Worm (Caenorhabditis elegans) whole organism, late embryonic: Measurements from ENCODE around the gene gem-1.

Source experiments
- F13H6.1 ChIP-seq: sonication (generic microtip); optimal IDR thresholded peaks from 2 replicates; lab custom pipeline; 2016; ENCODE audit warnings: missing genetic modification characterization, missing compliant biosample characterization
- K02D7.2 ChIP-seq: sonication (generic microtip); optimal IDR thresholded peaks from 2 replicates; lab custom pipeline; 2017; ENCODE audit warnings: mild to moderate bottlenecking, missing genetic modification characterization, missing compliant biosample characterization
- T23F11.4 ChIP-seq: fragments of 200-800 bp; sonication (Bioruptor generic); optimal IDR thresholded peaks from 2 replicates; lab custom pipeline; 2018; ENCODE audit warnings: mild to moderate bottlenecking, missing genetic modification characterization, missing compliant biosample characterization
- Y22D7AL.16 ChIP-seq: sonication (generic microtip); optimal IDR thresholded peaks from 2 replicates; lab custom pipeline; 2016; ENCODE audit warnings: missing genetic modification characterization, missing compliant biosample characterization
- ama-1 ChIP-seq: fragments of 150-350 bp; optimal IDR thresholded peaks from 2 replicates; lab custom pipeline; 2014
- ceh-14 ChIP-seq: sonication (generic microtip); optimal IDR thresholded peaks from 2 replicates; lab custom pipeline; 2016; ENCODE audit warnings: missing genotype, missing genetic modification characterization, missing compliant biosample characterization
- ceh-2 ChIP-seq: sonication (generic microtip); optimal IDR thresholded peaks from 2 replicates; lab custom pipeline; 2016; ENCODE audit warnings: missing genotype, missing genetic modification characterization, missing compliant biosample characterization
- ceh-22 ChIP-seq: sonication (generic microtip); optimal IDR thresholded peaks from 2 replicates; lab custom pipeline; 2017; ENCODE audit warnings: missing biosample characterization, missing genetic modification characterization
- ceh-24 ChIP-seq: sonication (generic microtip); optimal IDR thresholded peaks from 2 replicates; lab custom pipeline; 2016; ENCODE audit warnings: mild to moderate bottlenecking, missing genetic modification characterization, missing compliant biosample characterization
- ceh-31 ChIP-seq: sonication (generic microtip); optimal IDR thresholded peaks from 2 replicates; lab custom pipeline; 2016; ENCODE audit warnings: missing genetic modification characterization, missing compliant biosample characterization
- ceh-34 ChIP-seq: sonication (generic microtip); optimal IDR thresholded peaks from 2 replicates; lab custom pipeline; 2016; ENCODE audit warnings: mild to moderate bottlenecking, missing genetic modification characterization, missing compliant biosample characterization
- ceh-48 ChIP-seq: sonication (generic microtip); optimal IDR thresholded peaks from 2 replicates; lab custom pipeline; 2016; ENCODE audit warnings: missing genetic modification characterization, inconsistent platforms, missing compliant biosample characterization
- ceh-9 ChIP-seq: sonication (generic microtip); optimal IDR thresholded peaks from 2 replicates; lab custom pipeline; 2016; ENCODE audit warnings: mild to moderate bottlenecking, missing genetic modification characterization, inconsistent platforms, missing compliant biosample characterization
- che-1 ChIP-seq: sonication (generic microtip); optimal IDR thresholded peaks from 2 replicates; lab custom pipeline; 2016; ENCODE audit warnings: mild to moderate bottlenecking, missing genetic modification characterization, missing compliant biosample characterization
- dve-1 ChIP-seq: sonication (generic microtip); optimal IDR thresholded peaks from 2 replicates; lab custom pipeline; 2017; ENCODE audit warnings: antibody characterized with exemption, mild to moderate bottlenecking, missing genetic modification characterization, missing compliant biosample characterization
- elt-2 ChIP-seq: sonication (generic microtip); optimal IDR thresholded peaks from 2 replicates; lab custom pipeline; 2016; ENCODE audit warnings: missing genetic modification reagents, missing genetic modification characterization, missing compliant biosample characterization
- elt-4 ChIP-seq: sonication (generic microtip); optimal IDR thresholded peaks from 2 replicates; lab custom pipeline; 2016; ENCODE audit warnings: missing genetic modification characterization, missing compliant biosample characterization
- eyg-1 ChIP-seq: sonication (generic microtip); optimal IDR thresholded peaks from 2 replicates; lab custom pipeline; 2016; ENCODE audit warnings: missing genotype, missing genetic modification characterization, missing compliant biosample characterization
- fax-1 ChIP-seq: sonication (generic microtip); optimal IDR thresholded peaks from 2 replicates; lab custom pipeline; 2016; ENCODE audit warnings: missing genotype, missing genetic modification characterization, missing compliant biosample characterization
- fkh-6 ChIP-seq: sonication (generic microtip); optimal IDR thresholded peaks from 2 replicates; lab custom pipeline; 2016; ENCODE audit warnings: missing genetic modification characterization, missing compliant biosample characterization
- hlh-15 ChIP-seq: sonication (generic microtip); optimal IDR thresholded peaks from 2 replicates; lab custom pipeline; 2016; ENCODE audit warnings: missing genetic modification characterization, missing compliant biosample characterization
- hlh-8 ChIP-seq: sonication (generic microtip); optimal IDR thresholded peaks from 2 replicates; lab custom pipeline; 2016; ENCODE audit warnings: missing genotype, missing genetic modification characterization, missing compliant biosample characterization
- madf-2 ChIP-seq: sonication (generic microtip); optimal IDR thresholded peaks from 2 replicates; lab custom pipeline; 2017; ENCODE audit warnings: missing genetic modification characterization, missing compliant biosample characterization
- nhr-11 ChIP-seq: fragments of 150-350 bp; optimal IDR thresholded peaks from 2 replicates; lab custom pipeline; 2014; ENCODE audit warnings: missing biosample characterization, missing genetic modification characterization
- npax-4 ChIP-seq: sonication (generic microtip); optimal IDR thresholded peaks from 2 replicates; lab custom pipeline; 2016; ENCODE audit warnings: missing genetic modification characterization, missing compliant biosample characterization
- pat-9 ChIP-seq: fragments of 200-800 bp; sonication (Bioruptor generic); optimal IDR thresholded peaks from 2 replicates; lab custom pipeline; 2018; ENCODE audit warnings: mild to moderate bottlenecking, missing genetic modification characterization, moderate library complexity, missing compliant biosample characterization
- pha-2 ChIP-seq: sonication (generic microtip); optimal IDR thresholded peaks from 2 replicates; lab custom pipeline; 2017; ENCODE audit warnings: mild to moderate bottlenecking, missing genetic modification characterization, missing compliant biosample characterization
- pqm-1 ChIP-seq: sonication (generic microtip); optimal IDR thresholded peaks from 2 replicates; lab custom pipeline; 2016; ENCODE audit warnings: missing genetic modification characterization, missing compliant biosample characterization
- pros-1 ChIP-seq: fragments of 150-350 bp; optimal IDR thresholded peaks from 2 replicates; lab custom pipeline; 2014; ENCODE audit warnings: missing biosample characterization, missing genetic modification reagents, missing genetic modification characterization
- ref-2 ChIP-seq: sonication (generic microtip); optimal IDR thresholded peaks from 2 replicates; lab custom pipeline; 2016; ENCODE audit warnings: missing genetic modification characterization, missing compliant biosample characterization
- rnt-1 ChIP-seq: sonication (generic microtip); optimal IDR thresholded peaks from 2 replicates; lab custom pipeline; 2016; ENCODE audit warnings: missing genetic modification characterization, missing compliant biosample characterization
- sdc-2 ChIP-seq: sonication (generic microtip); optimal IDR thresholded peaks from 2 replicates; lab custom pipeline; 2016; ENCODE audit warnings: missing genotype, missing genetic modification characterization, missing compliant biosample characterization
- sox-2 ChIP-seq: fragments of 200-800 bp; sonication (Bioruptor generic); IDR thresholded peaks from 2 replicates; pipeline ENCODE4 v1.3.6; 2022; ENCODE audit warnings: missing genetic modification reagents, missing genetic modification characterization, missing compliant biosample characterization
- tbx-2 ChIP-seq: sonication (generic microtip); optimal IDR thresholded peaks from 2 replicates; lab custom pipeline; 2016; ENCODE audit warnings: missing genetic modification characterization, missing compliant biosample characterization
- unc-3 ChIP-seq, 2 experiments: fragments of 200-800 bp in 1 of 2; sonication (Bioruptor generic) in 1 of 2; sonication (generic microtip) in 1 of 2; conservative IDR thresholded peaks in 1 of 2; optimal IDR thresholded peaks in 1 of 2; 2 replicates each; pipeline versions ENCODE4 v1.3.6 to Lab custom; 2016 to 2022; ENCODE audit warnings: missing compliant biosample characterization in 2 of 2, missing genetic modification characterization in 2 of 2, missing genetic modification reagents in 1 of 2
- unc-86 ChIP-seq: sonication (generic microtip); optimal IDR thresholded peaks from 2 replicates; lab custom pipeline; 2016; ENCODE audit warnings: missing genetic modification characterization, missing compliant biosample characterization
- zip-5 ChIP-seq: sonication (generic microtip); optimal IDR thresholded peaks from 2 replicates; lab custom pipeline; 2016; ENCODE audit warnings: missing genetic modification characterization, missing compliant biosample characterization
- ztf-16 ChIP-seq: sonication (generic microtip); optimal IDR thresholded peaks from 2 replicates; lab custom pipeline; 2017; ENCODE audit warnings: missing genetic modification characterization, missing compliant biosample characterization

The gem-1 gene

DNA sequence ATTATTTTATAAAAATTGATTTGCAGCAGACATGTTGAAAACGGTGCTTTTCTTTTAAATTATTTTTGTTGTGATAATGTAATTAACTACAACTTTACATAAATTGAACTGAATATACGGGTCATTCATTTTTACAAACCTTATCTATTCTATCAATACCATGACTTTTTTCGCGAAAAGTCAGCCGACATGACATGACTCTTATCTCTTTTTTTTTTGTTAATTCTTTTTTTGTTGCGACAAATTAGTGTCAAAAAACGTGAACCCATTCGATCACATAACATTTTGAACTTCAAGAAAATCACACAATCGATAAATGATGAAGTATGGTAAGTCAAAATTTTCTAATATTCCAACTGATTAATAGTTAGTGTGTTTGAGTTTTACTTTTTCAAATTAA lies 48.8 kb downstream of the gem-1 start, which contains the start of gene sir-2.2:
sir-2.2 (plus strand) TSS at position 34 of the 400 bp plus-strand sequence.
- TF ChIP-seq fax-1 (no peak), ceh-9 (tag; lab: Kevin White, UChicago) (no peak), hlh-15 (tag; lab: Kevin White, UChicago) (no peak), che-1 (tag; lab: Kevin White, UChicago) (no peak), ceh-48 (tag; lab: Kevin White, UChicago) (no peak), madf-2 (tag; lab: Kevin White, UChicago) (no peak), tbx-2 (tag; lab: Kevin White, UChicago) (no peak), unc-3 (GFP tag; conservative IDR thresholded peaks at IDR 0.05; lab: Robert Waterston, UW) (no peak), unc-3 (tag; optimal IDR thresholded peaks at IDR 0.05; lab: Kevin White, UChicago) (no peak)

DNA sequence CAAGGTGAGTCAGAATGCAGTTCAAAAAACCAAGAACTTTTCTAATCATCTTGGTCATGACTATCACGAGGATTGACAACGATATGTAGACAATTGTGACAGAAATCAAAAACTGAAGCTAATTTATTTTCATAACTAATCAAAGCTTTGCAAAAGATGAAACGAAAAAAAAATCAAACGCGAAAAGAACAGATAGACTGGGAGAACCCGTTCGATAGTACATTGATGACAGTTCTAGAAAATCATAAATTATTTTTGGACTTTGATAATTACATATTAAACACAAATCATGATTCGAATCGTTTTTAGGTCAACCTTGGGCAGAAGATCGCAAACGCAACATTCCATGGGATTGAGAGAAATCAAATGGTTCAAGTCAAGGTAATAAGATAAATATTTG lies 51.8 kb downstream of the gem-1 start:
- no peak for TF ChIP-seq sdc-2
- no peak for TF ChIP-seq elt-2
- TF ChIP-seq hlh-15 (tag; lab: Kevin White, UChicago) = no peak
- no peak for TF ChIP-seq pros-1
- no peak for TF ChIP-seq pqm-1 (tag; lab: Kevin White, UChicago)
- TF ChIP-seq elt-4 = no peak
- no peak for TF ChIP-seq pat-9 (tag; lab: Kevin White, UChicago)
- no peak for TF ChIP-seq ceh-34
- no peak for TF ChIP-seq hlh-8
- TF ChIP-seq K02D7.2 = no peak

DNA sequence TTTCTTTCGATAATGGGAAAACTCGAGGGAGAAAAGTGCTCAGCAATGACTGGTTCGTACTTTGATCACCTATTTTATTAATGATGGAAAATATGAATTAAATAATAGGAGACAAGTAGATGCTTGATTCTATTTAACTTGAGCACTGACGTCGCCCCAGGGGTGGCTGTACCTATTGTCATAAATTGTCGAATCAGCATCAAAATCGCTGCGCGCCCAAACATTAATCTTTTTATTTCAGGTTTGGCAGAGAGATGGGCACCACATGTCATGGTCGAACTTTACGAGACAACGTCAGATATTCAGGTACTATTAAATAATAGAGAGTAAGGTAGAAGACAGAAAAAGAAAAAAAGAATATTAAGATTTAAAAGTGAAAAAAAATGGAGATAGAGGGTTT lies 52.5 kb downstream of the gem-1 start:
- TF ChIP-seq ceh-2 (no peak), T23F11.4 (GFP tag; lab: Kevin White, UChicago) (no peak), ceh-48 (tag; lab: Kevin White, UChicago) (no peak), eyg-1 (tag; lab: Kevin White, UChicago) (no peak), npax-4 (tag; lab: Kevin White, UChicago) (no peak), rnt-1 (tag; lab: Kevin White, UChicago) (no peak), Y22D7AL.16 (tag; lab: Kevin White, UChicago) (no peak), hlh-8 (no peak), nhr-11 (tag; lab: Kevin White, UChicago) (no peak), F13H6.1 (tag; lab: Kevin White, UChicago) (no peak), unc-86 (tag; lab: Kevin White, UChicago) (no peak), pha-2 (no peak)

DNA sequence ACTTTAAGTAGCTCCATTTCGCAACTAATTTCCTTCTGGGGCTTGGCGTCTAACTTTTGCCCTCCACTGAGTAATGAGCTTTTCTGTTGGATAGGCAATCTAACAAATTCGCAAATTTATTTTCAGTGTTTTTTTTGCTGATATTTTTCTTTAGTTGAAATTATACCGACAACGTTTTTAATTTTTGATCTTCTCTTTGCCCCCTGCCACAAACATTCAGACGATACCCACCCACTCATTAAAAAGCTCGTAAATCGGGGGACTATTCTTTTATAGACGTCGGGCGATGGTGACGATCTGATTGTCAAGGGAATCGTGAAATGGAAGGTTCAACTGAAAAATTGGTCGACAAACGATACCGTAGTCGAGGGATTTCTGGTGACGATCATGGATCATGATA lies 53.1 kb downstream of the gem-1 start:
- no peak for TF ChIP-seq rnt-1 (tag; lab: Kevin White, UChicago)
- TF ChIP-seq ceh-14 (tag; lab: Kevin White, UChicago) = no peak
- TF ChIP-seq hlh-15 (tag; lab: Kevin White, UChicago) = no peak
- TF ChIP-seq zip-5 = no peak
- TF ChIP-seq dve-1 (tag; lab: Kevin White, UChicago) = no peak

- TF ChIP-seq pros-1 (no peak), ztf-16 (tag; lab: Kevin White, UChicago) (no peak), sox-2 (GFP tag; lab: Robert Waterston, UW) (no peak), ceh-9 (tag; lab: Kevin White, UChicago) (no peak), ceh-31 (tag; lab: Kevin White, UChicago) (no peak), ref-2 (tag; lab: Kevin White, UChicago) (no peak), eyg-1 (tag; lab: Kevin White, UChicago) (no peak), F13H6.1 (tag; lab: Kevin White, UChicago) (no peak), ceh-22 (tag; lab: Kevin White, UChicago) (no peak), ceh-24 (tag; lab: Kevin White, UChicago) (no peak), fkh-6 (tag; lab: Kevin White, UChicago) (no peak), ama-1 (lab: Kevin White, UChicago) (no peak)
Observed at ce11 chrX:13322886-13323285, 53.9 kb downstream of the gem-1 start, which contains the start of gene F46G10.2. TSS of gene F46G10.2 (plus strand) at chrX:13322963.
